Worm (Caenorhabditis elegans) whole organism, late embryonic: ENCODE data around the gene twk-35.

Source experiments
- ama-1 ChIP-seq: fragments of 150-350 bp; optimal IDR thresholded peaks from 2 replicates; lab custom pipeline; 2014
- pqm-1 ChIP-seq: sonication (generic microtip); optimal IDR thresholded peaks from 2 replicates; lab custom pipeline; 2016; ENCODE audit warnings: missing genetic modification characterization, missing compliant biosample characterization

ce11 chrV:20891871-20892270 is 29.1 kb downstream of the twk-35 start:
- no peak for TF ChIP-seq ama-1 (lab: Kevin White, UChicago)
- TF ChIP-seq pqm-1 (tag; lab: Kevin White, UChicago) = no peak
